Fruit fly (Drosophila melanogaster): Measurements from ENCODE around the gene CG32591.
A peak's percentile ranks its signal among the peaks of the same experiment; 100 is the strongest.

The CG32591 gene

dm6 chrX:14950273-14951272 is 21.8 kb upstream of the CG32591 start:
- peak; percentile 70 for TF ChIP-seq CG8944 (GFP tag; optimal IDR thresholded peaks at IDR 0.05)
- TF ChIP-seq cas (GFP tag; IDR thresholded peaks at IDR 0.05): peak; percentile 27; the same call in 1 of the 2 replicates
- TF ChIP-seq Ets65A (GFP tag): peak; percentile 92
- peak; percentile 30 for TF ChIP-seq CG3163 (GFP tag; optimal IDR thresholded peaks at IDR 0.05)
- TF ChIP-seq fd102C (GFP tag; optimal IDR thresholded peaks at IDR 0.05): peak; percentile 87
- TF ChIP-seq ham (GFP tag; IDR thresholded peaks at IDR 0.05): peak; percentile 55; the same call in 1 of the 2 replicates
- TF ChIP-seq Med (GFP tag): peak; percentile 90
- peak; percentile 83 for TF ChIP-seq CG5953 (GFP tag; IDR thresholded peaks at IDR 0.05)
- TF ChIP-seq CG17328 (GFP tag; IDR thresholded peaks at IDR 0.05): peak; percentile 93
- TF ChIP-seq CG31441 (GFP tag; IDR thresholded peaks at IDR 0.05): peak; percentile 65
- peak; percentile 29 for TF ChIP-seq CG34376 (GFP tag; optimal IDR thresholded peaks at IDR 0.05)
- peak; percentile 95 for TF ChIP-seq D19A (tag; optimal IDR thresholded peaks at IDR 0.05)
- peak; percentile 94 for TF ChIP-seq CG16815 (GFP tag; optimal IDR thresholded peaks at IDR 0.05)
- TF ChIP-seq pros (GFP tag; optimal IDR thresholded peaks at IDR 0.05): peak; percentile 54
- peak; percentile 58 for TF ChIP-seq CG33213 (GFP tag; optimal IDR thresholded peaks at IDR 0.05)
- TF ChIP-seq ac (GFP tag; optimal IDR thresholded peaks at IDR 0.05): peak; percentile 93
- TF ChIP-seq CG8765 (GFP tag; IDR thresholded peaks at IDR 0.05): peak; percentile 78
- peak; percentile 52 for TF ChIP-seq CG9876 (GFP tag; optimal IDR thresholded peaks at IDR 0.05)
- TF ChIP-seq danr (GFP tag; IDR thresholded peaks at IDR 0.05): peak; percentile 67
- TF ChIP-seq CG17359 (tag; optimal IDR thresholded peaks at IDR 0.05): peak; percentile 94
- no peak for TF ChIP-seq Dref (GFP tag; IDR thresholded peaks at IDR 0.05)
- peak; percentile 68 for TF ChIP-seq disco-r (GFP tag; optimal IDR thresholded peaks at IDR 0.05)
- peak; percentile 58 for TF ChIP-seq CG11696 (GFP tag; IDR thresholded peaks at IDR 0.05)
- peak; percentile 78 for TF ChIP-seq ro (GFP tag; IDR thresholded peaks at IDR 0.05)
- peak; percentile 95 for TF ChIP-seq sqz (GFP tag; optimal IDR thresholded peaks at IDR 0.05)
- peak; percentile 93 for TF ChIP-seq row (GFP tag; IDR thresholded peaks at IDR 0.05)
- TF ChIP-seq Neu2 (GFP tag; optimal IDR thresholded peaks at IDR 0.05; ENCODE audit: borderline replicate concordance): peak; percentile 54
- TF ChIP-seq gce (GFP tag; IDR thresholded peaks at IDR 0.05): peak; percentile 74
- peak; percentile 94 for TF ChIP-seq tio (GFP tag; optimal IDR thresholded peaks at IDR 0.05)
- no peak for TF ChIP-seq CG16779 (GFP tag; IDR thresholded peaks at IDR 0.05)
- peak; percentile 90 for TF ChIP-seq Awh (GFP tag; IDR thresholded peaks at IDR 0.05)
- TF ChIP-seq zen (tag; optimal IDR thresholded peaks at IDR 0.05): peak; percentile 97
- peak; percentile 79 for TF ChIP-seq CG32532 (GFP tag; IDR thresholded peaks at IDR 0.05)
- TF ChIP-seq CG3838 (GFP tag; optimal IDR thresholded peaks at IDR 0.05): peak; percentile 76
- TF ChIP-seq slou (GFP tag; optimal IDR thresholded peaks at IDR 0.05): peak; percentile 40
- TF ChIP-seq ash1 (GFP tag; optimal IDR thresholded peaks at IDR 0.05): no peak
- peak; percentile 13 for TF ChIP-seq MESR4 (GFP tag; optimal IDR thresholded peaks at IDR 0.05)
- TF ChIP-seq NK7.1 (GFP tag; optimal IDR thresholded peaks at IDR 0.05): peak; percentile 72
- TF ChIP-seq Fer1 (GFP tag; optimal IDR thresholded peaks at IDR 0.05): peak; percentile 83
- TF ChIP-seq CG13296 (GFP tag; optimal IDR thresholded peaks at IDR 0.05): peak; percentile 86
- peak; percentile 49 for TF ChIP-seq tup (GFP tag; optimal IDR thresholded peaks at IDR 0.05)
- TF ChIP-seq Blimp-1 (GFP tag; optimal IDR thresholded peaks at IDR 0.05): peak; percentile 92
- peak; percentile 53; the same call in 1 of the 3 replicates for TF ChIP-seq CG6791 (GFP tag; IDR thresholded peaks at IDR 0.05; ENCODE audit: partially characterized antibody)
- peak; percentile 85 for TF ChIP-seq CG10366 (GFP tag; IDR thresholded peaks at IDR 0.05)
- peak; percentile 15; the same call in 1 of the 3 replicates for TF ChIP-seq CG16813 (GFP tag; IDR thresholded peaks at IDR 0.05; ENCODE audit: partially characterized antibody)
- TF ChIP-seq CG14860 (GFP tag; IDR thresholded peaks at IDR 0.05; ENCODE audit: partially characterized antibody): no peak
- peak; percentile 26 for TF ChIP-seq sima (GFP tag; optimal IDR thresholded peaks at IDR 0.05)
- peak; percentile 84 for TF ChIP-seq sob (GFP tag; IDR thresholded peaks at IDR 0.05)
